Worm (Caenorhabditis elegans) whole organism, young adult: ENCODE measurements around the gene gst-4.

Source experiments
- mxl-1 ChIP-seq: sonication (generic microtip); optimal IDR thresholded peaks from 2 replicates; lab custom pipeline; 2016; ENCODE audit warnings: missing genetic modification characterization, missing compliant biosample characterization

gst-4 gene

ce11 chrIV:10191498-10191897 lies 49.5 kb downstream of the gst-4 start:
- no peak for TF ChIP-seq mxl-1
